1 worm cellular context compared by ENCODE assay signal in the genomic region with DNA sequence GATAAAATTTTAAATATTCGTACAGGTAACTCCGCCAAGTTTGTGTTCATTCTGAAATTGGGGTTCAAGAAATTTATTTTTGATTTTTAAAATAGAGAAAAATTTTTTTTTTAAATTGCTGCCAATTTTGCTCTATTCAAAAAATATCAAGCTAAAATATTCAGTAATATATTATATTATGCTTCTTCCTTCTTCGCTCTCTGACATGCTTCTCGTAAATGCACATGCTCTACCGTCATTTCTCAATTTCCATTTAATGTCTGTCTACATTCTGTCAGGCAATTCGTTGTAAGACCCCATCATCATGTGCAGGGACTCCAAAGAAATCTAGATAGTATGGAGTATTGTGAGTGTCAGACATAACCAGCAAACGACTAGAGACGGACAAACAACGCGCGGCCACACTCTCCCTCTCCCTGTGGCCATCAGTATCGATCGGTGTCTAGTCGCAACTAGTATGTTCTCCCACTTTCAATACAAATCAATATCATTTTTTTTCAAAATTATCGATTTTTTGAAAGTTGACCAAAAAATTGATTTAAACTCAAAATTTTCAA.
A peak's percentile ranks its signal among the peaks of the same experiment; 100 is the strongest.
TF ChIP-seq lines count a peak whose summit lies in the region.

malt-1 (minus strand) TSS at position 51 of the 557 bp plus-strand sequence.
ceh-38 (plus strand) TSS at position 277 of the 557 bp plus-strand sequence.

TF ChIP-seq in whole organism, L4 larva, 104 proteins besides CTCF, POLR2A, EP300 and RAD21 (continued from another document):
- TF ChIP-seq mdl-1 (tag; optimal IDR thresholded peaks at IDR 0.05; lab: Kevin White, UChicago), result peak; percentile 54 to 98
- TF ChIP-seq tag-97 (GFP tag; IDR thresholded peaks at IDR 0.05; lab: Robert Waterston, UW), result no peak
- TF ChIP-seq set-16 (GFP tag; IDR thresholded peaks at IDR 0.05; lab: Robert Waterston, UW), result no peak
- TF ChIP-seq aha-1 (tag; lab: Kevin White, UChicago), result peak; percentile 92
- peak; percentile 96 for TF ChIP-seq hlh-11 (tag; optimal IDR thresholded peaks at IDR 0.05; lab: Kevin White, UChicago)
- TF ChIP-seq Y75B8A.6 (GFP tag; IDR thresholded peaks at IDR 0.05; lab: Robert Waterston, UW), result no peak
- TF ChIP-seq arid-1 (GFP tag; conservative IDR thresholded peaks at IDR 0.05; lab: Robert Waterston, UW), result peak; percentile 89
- 0 out of 2 replicates have a peak, but pooled peaks have one; percentile 31 for TF ChIP-seq mdt-29 (GFP tag; IDR thresholded peaks at IDR 0.05; lab: Robert Waterston, UW)
- TF ChIP-seq vab-7 (GFP tag; IDR thresholded peaks at IDR 0.05; lab: Robert Waterston, UW), result peak; percentile 77
- no peak for TF ChIP-seq ceh-44 (GFP tag; IDR thresholded peaks at IDR 0.05; lab: Robert Waterston, UW)
- TF ChIP-seq ceh-32 (tag; optimal IDR thresholded peaks at IDR 0.05; lab: Kevin White, UChicago; ENCODE audit: poor library complexity), result peak; percentile 19
- TF ChIP-seq zag-1 (tag; optimal IDR thresholded peaks at IDR 0.05; lab: Kevin White, UChicago), result peak; percentile 18
- no peak for TF ChIP-seq unc-39 (tag; optimal IDR thresholded peaks at IDR 0.05; lab: Kevin White, UChicago)
- no peak for TF ChIP-seq egl-27 (tag; optimal IDR thresholded peaks at IDR 0.05; lab: Kevin White, UChicago)
- no peak for TF ChIP-seq ceh-82 (tag; optimal IDR thresholded peaks at IDR 0.05; lab: Kevin White, UChicago)
- TF ChIP-seq nhr-48 (tag; optimal IDR thresholded peaks at IDR 0.05; lab: Kevin White, UChicago), result peak; percentile 83
- 0 out of 2 replicates have a peak, but pooled peaks have one; percentile 12 for TF ChIP-seq nhr-41 (GFP tag; IDR thresholded peaks at IDR 0.05; lab: Robert Waterston, UW)
- TF ChIP-seq duxl-1 (tag; optimal IDR thresholded peaks at IDR 0.05; lab: Kevin White, UChicago; ENCODE audit: poor library complexity), result peak; percentile 89
- peak; percentile 65 for TF ChIP-seq lin-39 (tag; optimal IDR thresholded peaks at IDR 0.05; lab: Kevin White, UChicago)
- no peak for TF ChIP-seq ces-1 (GFP tag; optimal IDR thresholded peaks at IDR 0.05; lab: Kevin White, UChicago)
- TF ChIP-seq dve-1 (tag; optimal IDR thresholded peaks at IDR 0.05; lab: Kevin White, UChicago; ENCODE audit: insufficient read depth), result peak; percentile 98
- TF ChIP-seq ZK546.5 (tag; optimal IDR thresholded peaks at IDR 0.05; lab: Kevin White, UChicago), result peak in 1 of 2 experiments; percentile 60
- peak; percentile 88 for TF ChIP-seq ctbp-1 (GFP tag; IDR thresholded peaks at IDR 0.05; lab: Robert Waterston, UW)
- peak; percentile 95 for TF ChIP-seq mes-2 (tag; optimal IDR thresholded peaks at IDR 0.05; lab: Kevin White, UChicago; ENCODE audit: poor library complexity, severe bottlenecking)
- TF ChIP-seq madf-5 (GFP tag; IDR thresholded peaks at IDR 0.05; lab: Robert Waterston, UW), result no peak
- peak; percentile 83 for TF ChIP-seq spr-1 (tag; optimal IDR thresholded peaks at IDR 0.05; lab: Kevin White, UChicago)
- peak; percentile 97 for TF ChIP-seq fkh-10 (GFP tag; optimal IDR thresholded peaks at IDR 0.05; lab: Kevin White, UChicago)
- TF ChIP-seq nhr-102 (tag; optimal IDR thresholded peaks at IDR 0.05; lab: Kevin White, UChicago), result peak; percentile 78
- peak; percentile 89 for TF ChIP-seq dmd-6 (GFP tag; IDR thresholded peaks at IDR 0.05; lab: Robert Waterston, UW)
- peak; percentile 43 for TF ChIP-seq fos-1 (tag; optimal IDR thresholded peaks at IDR 0.05; lab: Kevin White, UChicago)
- TF ChIP-seq dmd-8 (GFP tag; IDR thresholded peaks at IDR 0.05; lab: Robert Waterston, UW), result no peak
- peak; percentile 27 for TF ChIP-seq lin-15B (tag; optimal IDR thresholded peaks at IDR 0.05; lab: Kevin White, UChicago)
- peak; percentile 88 for TF ChIP-seq ceh-20 (GFP tag; IDR thresholded peaks at IDR 0.05; lab: Robert Waterston, UW)
- TF ChIP-seq lin-38 (GFP tag; IDR thresholded peaks at IDR 0.05; lab: Robert Waterston, UW), result peak; percentile 73
- TF ChIP-seq madf-9 (GFP tag; conservative IDR thresholded peaks at IDR 0.05; lab: Robert Waterston, UW), result 0 out of 2 replicates have a peak, but pooled peaks have one; percentile 34
- peak; percentile 12 for TF ChIP-seq spr-3 (GFP tag; optimal IDR thresholded peaks at IDR 0.05; lab: Kevin White, UChicago)
- peak; percentile 64 for TF ChIP-seq pha-4 (GFP tag; IDR thresholded peaks at IDR 0.05; lab: Robert Waterston, UW)
- no peak for TF ChIP-seq pha-4 (tag; optimal IDR thresholded peaks at IDR 0.05; lab: Kevin White, UChicago)
- 0 out of 2 replicates have a peak, but pooled peaks have one; percentile 45 for TF ChIP-seq nhr-42 (GFP tag; IDR thresholded peaks at IDR 0.05; lab: Robert Waterston, UW)
- TF ChIP-seq aly-2 (tag; optimal IDR thresholded peaks at IDR 0.05; lab: Kevin White, UChicago), result no peak
- peak; percentile 44 for TF ChIP-seq pqm-1 (tag; optimal IDR thresholded peaks at IDR 0.05; lab: Kevin White, UChicago)
- no peak for TF ChIP-seq Y105C5A.15 (GFP tag; IDR thresholded peaks at IDR 0.05; lab: Robert Waterston, UW)
- peak; percentile 66 for TF ChIP-seq tra-1 (GFP tag; IDR thresholded peaks at IDR 0.05; lab: Robert Waterston, UW)
- no peak for TF ChIP-seq dmd-9 (GFP tag; IDR thresholded peaks at IDR 0.05; lab: Robert Waterston, UW)
- no peak for TF ChIP-seq zfp-3 (GFP tag; conservative IDR thresholded peaks at IDR 0.05; lab: Robert Waterston, UW)
- TF ChIP-seq nhr-77 (tag; optimal IDR thresholded peaks at IDR 0.05; lab: Kevin White, UChicago), result peak; percentile 93
- peak; percentile 52 for TF ChIP-seq cey-2 (tag; optimal IDR thresholded peaks at IDR 0.05; lab: Kevin White, UChicago; ENCODE audit: borderline replicate concordance, insufficient read depth)
- TF ChIP-seq F44E2.7 (GFP tag; IDR thresholded peaks at IDR 0.05; lab: Robert Waterston, UW), result 0 out of 2 replicates have a peak, but pooled peaks have one; percentile 15
- peak; percentile 16 for TF ChIP-seq unc-130 (GFP tag; optimal IDR thresholded peaks at IDR 0.05; lab: Kevin White, UChicago)
- TF ChIP-seq T20F7.1 (GFP tag; optimal IDR thresholded peaks at IDR 0.05; lab: Kevin White, UChicago), result peak; percentile 88
- TF ChIP-seq gei-8 (GFP tag; optimal IDR thresholded peaks at IDR 0.05; lab: Kevin White, UChicago), result no peak
- peak; percentile 82 for TF ChIP-seq php-3 (GFP tag; IDR thresholded peaks at IDR 0.05; lab: Robert Waterston, UW)
- TF ChIP-seq nhr-6 (tag; optimal IDR thresholded peaks at IDR 0.05; lab: Kevin White, UChicago), result peak; percentile 95
